Worm (Caenorhabditis elegans): ENCODE data around the gene srh-67.

Gene srh-67

DNA sequence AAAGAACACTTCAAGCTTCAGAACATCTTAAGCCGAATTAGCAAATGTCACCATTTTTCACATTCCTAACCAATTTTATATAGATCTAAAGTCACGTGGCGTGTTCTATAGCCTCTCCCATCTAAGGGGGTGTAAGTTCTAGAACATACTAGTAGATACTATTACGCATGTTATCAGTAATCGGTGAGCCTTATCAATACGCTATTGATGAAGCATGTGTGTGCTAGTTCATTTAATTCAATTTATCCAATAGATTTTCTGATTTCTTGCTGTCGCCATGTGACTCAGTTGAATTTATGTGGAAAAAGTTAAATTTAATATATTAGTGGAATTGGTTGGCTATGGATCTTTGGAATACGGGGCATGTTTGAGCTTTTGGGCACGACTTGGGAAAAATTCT lies 2.2 kb upstream of the srh-67 start:
- peak; percentile 64 for TF ChIP-seq aha-1 (tag)
- TF ChIP-seq attf-4 (tag; optimal IDR thresholded peaks at IDR 0.05) = no peak

DNA sequence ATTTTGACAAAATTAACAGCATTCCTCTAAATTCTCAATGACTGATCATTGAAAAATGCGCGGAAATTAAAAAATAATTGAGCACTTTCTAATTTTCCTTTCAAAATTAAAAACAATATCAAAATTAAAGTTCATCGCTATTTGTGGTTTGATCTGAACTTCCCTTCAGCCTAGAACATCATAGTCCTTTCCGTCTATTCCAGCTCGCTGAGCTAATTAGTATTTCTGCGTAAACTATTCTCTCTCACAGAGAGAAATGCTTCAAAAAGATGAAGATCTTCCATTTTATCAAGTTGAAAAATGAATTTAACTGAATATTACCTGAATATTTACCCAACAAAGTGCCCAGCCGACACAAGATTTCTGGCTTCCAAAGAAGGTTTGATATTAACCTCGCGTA lies 1.7 kb upstream of the srh-67 start, which contains the start of gene srh-68:
TSS of gene srh-68 (plus strand) at position 301 of the 400 bp plus-strand sequence.
- no peak for TF ChIP-seq saeg-2 (GFP tag; IDR thresholded peaks at IDR 0.05)
- TF ChIP-seq ceh-28 (tag; optimal IDR thresholded peaks at IDR 0.05) = no peak

ce11 chrII:12511866-12512265 lies 3.1 kb downstream of the srh-67 start, which contains the start of gene srh-73:
Gene srh-73 (plus strand): TSS chrII:12512166.
- TF ChIP-seq set-16 (GFP tag; IDR thresholded peaks at IDR 0.05) = no peak
- no peak for TF ChIP-seq ama-1 (optimal IDR thresholded peaks at IDR 0.05)
- TF ChIP-seq nhr-6 (tag; optimal IDR thresholded peaks at IDR 0.05) = no peak
- TF ChIP-seq lir-3 (tag; optimal IDR thresholded peaks at IDR 0.05) = no peak
- TF ChIP-seq lin-39 (tag; optimal IDR thresholded peaks at IDR 0.05) = no peak
- TF ChIP-seq madf-9 (GFP tag; conservative IDR thresholded peaks at IDR 0.05) = no peak
- no peak for TF ChIP-seq daf-16 (GFP tag; optimal IDR thresholded peaks at IDR 0.05)
- TF ChIP-seq daf-16 (tag; optimal IDR thresholded peaks at IDR 0.05) = no peak
- TF ChIP-seq Y105C5A.15 (GFP tag; IDR thresholded peaks at IDR 0.05) = no peak
- no peak for TF ChIP-seq lsy-2 (tag; optimal IDR thresholded peaks at IDR 0.05)
- no peak for TF ChIP-seq hif-1 (tag; optimal IDR thresholded peaks at IDR 0.05)
- no peak for TF ChIP-seq hlh-11 (tag; optimal IDR thresholded peaks at IDR 0.05)
- no peak for TF ChIP-seq zfp-3 (GFP tag; conservative IDR thresholded peaks at IDR 0.05)
- TF ChIP-seq daf-12 (tag; optimal IDR thresholded peaks at IDR 0.05) = no peak
- TF ChIP-seq dpl-1 (GFP tag; optimal IDR thresholded peaks at IDR 0.05) = no peak
- TF ChIP-seq dmd-6 (GFP tag; IDR thresholded peaks at IDR 0.05) = no peak

DNA sequence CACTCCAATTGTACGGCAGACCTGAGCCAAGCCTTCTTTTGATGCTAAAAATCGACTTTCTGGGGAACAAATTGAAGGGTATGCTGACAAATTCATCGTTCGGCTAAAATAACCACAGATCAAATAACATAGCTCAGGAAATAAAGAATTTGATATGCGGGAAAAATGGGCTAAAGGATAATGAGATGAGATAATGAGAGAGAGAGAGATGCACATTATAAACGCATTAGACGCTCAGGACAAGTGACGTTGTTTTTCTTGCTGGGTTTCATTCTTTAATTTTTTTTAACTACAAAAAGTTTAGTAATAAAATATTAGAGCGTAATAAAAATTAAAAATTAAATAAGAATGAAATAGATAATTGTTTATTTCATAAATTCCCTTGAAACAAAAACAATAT lies 5.9 kb downstream of the srh-67 start, which contains the start of gene srh-69:
TSS of gene srh-69 (minus strand) at position 101 of the 400 bp plus-strand sequence.
- TF ChIP-seq lin-39 (tag; optimal IDR thresholded peaks at IDR 0.05) (no peak), duxl-1 (tag; optimal IDR thresholded peaks at IDR 0.05; ENCODE audit: poor library complexity) (no peak)

- TF ChIP-seq lin-29 (GFP tag; IDR thresholded peaks at IDR 0.05) (no peak), unc-62 (GFP tag; optimal IDR thresholded peaks at IDR 0.05 in 1 of 2) (peak in 1 of 2 experiments; percentile 49), unc-62 (tag; optimal IDR thresholded peaks at IDR 0.05) (no peak)
These were observed 7.6 kb downstream of the srh-67 start, which contains the start of gene srh-61 for ce11 chrII:12516313-12516712. Gene srh-61 (minus strand): TSS chrII:12516413.

- TF ChIP-seq dve-1 (tag; optimal IDR thresholded peaks at IDR 0.05; ENCODE audit: insufficient read depth) (peak; percentile 72), daf-16 (GFP tag; optimal IDR thresholded peaks at IDR 0.05) (no peak), daf-16 (tag; optimal IDR thresholded peaks at IDR 0.05) (peak; percentile 45), D1046.2 (GFP tag; IDR thresholded peaks at IDR 0.05) (no peak), dmd-6 (GFP tag; IDR thresholded peaks at IDR 0.05) (peak; percentile 23; the same call in 1 of the 2 replicates), unc-62 (GFP tag; optimal IDR thresholded peaks at IDR 0.05 in 1 of 2) (peak in 1 of 2 experiments; percentile 47), unc-62 (tag; optimal IDR thresholded peaks at IDR 0.05) (no peak), mdt-29 (GFP tag; IDR thresholded peaks at IDR 0.05) (0 out of 2 replicates have a peak, but pooled peaks have one; percentile 9), tra-1 (GFP tag; IDR thresholded peaks at IDR 0.05) (no peak), nhr-28 (tag; optimal IDR thresholded peaks at IDR 0.05) (peak; percentile 4), lin-13 (GFP tag; optimal IDR thresholded peaks at IDR 0.05) (no peak), php-3 (GFP tag; IDR thresholded peaks at IDR 0.05) (peak; percentile 38; the same call in 1 of the 2 replicates), nhr-25 (tag; optimal IDR thresholded peaks at IDR 0.05; ENCODE audit: borderline replicate concordance, insufficient read depth) (no peak), hlh-11 (tag; optimal IDR thresholded peaks at IDR 0.05) (peak; percentile 22)
These were observed 9.3 kb downstream of the srh-67 start for ce11 chrII:12518008-12518407.

All from whole organism, L4 larva.